Worm (Caenorhabditis elegans) whole organism, L1 larva: ENCODE results near the gene C29E4.10.

ENCODE experiments used
- alr-1 ChIP-seq: fragments of 200-800 bp; sonication (Bioruptor generic); optimal IDR thresholded peaks from 2 replicates; lab custom pipeline; 2018; ENCODE audit warnings: borderline replicate concordance, mild to moderate bottlenecking, missing genetic modification characterization, missing compliant biosample characterization
- ama-1 ChIP-seq: fragments of 150-350 bp; optimal IDR thresholded peaks from 2 replicates; lab custom pipeline; 2014
- ets-5 ChIP-seq: fragments of 200-800 bp; sonication (Bioruptor generic); IDR thresholded peaks from 2 replicates; pipeline ENCODE4 v1.3.6; 2022; ENCODE audit warnings: missing genetic modification characterization, missing compliant biosample characterization
- fkh-10 ChIP-seq: sonication (generic microtip); optimal IDR thresholded peaks from 2 replicates; lab custom pipeline; 2017; ENCODE audit warnings: missing biosample characterization, missing genetic modification reagents, missing genetic modification characterization
- hlh-17 ChIP-seq: fragments of 200-800 bp; sonication (Bioruptor generic); optimal IDR thresholded peaks from 2 replicates; lab custom pipeline; 2018; ENCODE audit warnings: missing genetic modification characterization, mild to moderate bottlenecking, missing compliant biosample characterization, moderate library complexity, borderline replicate concordance
- jun-1 ChIP-seq: fragments of 150-350 bp; optimal IDR thresholded peaks from 2 replicates; lab custom pipeline; 2014; ENCODE audit warnings: missing biosample characterization, missing genetic modification reagents, missing genetic modification characterization
- lir-3 ChIP-seq: sonication (generic microtip); optimal IDR thresholded peaks from 2 replicates; lab custom pipeline; 2016; ENCODE audit warnings: mild to moderate bottlenecking, missing genetic modification characterization, moderate library complexity, missing compliant biosample characterization; ENCODE audit not compliant: poor library complexity
- mdl-1 ChIP-seq, 2 experiments: fragments of 150-350 bp; optimal IDR thresholded peaks; 2 replicates each; lab custom pipeline; 2014 to 2017; ENCODE audit warnings: missing biosample characterization in 2 of 2, missing genetic modification characterization in 2 of 2, inconsistent platforms in 1 of 2
- nhr-12 ChIP-seq: sonication (generic microtip); optimal IDR thresholded peaks from 2 replicates; lab custom pipeline; 2017; ENCODE audit warnings: missing biosample characterization, missing genetic modification characterization
- swsn-7 ChIP-seq: sonication (generic microtip); optimal IDR thresholded peaks from 2 replicates; lab custom pipeline; 2016; ENCODE audit warnings: missing genetic modification characterization, missing compliant biosample characterization
- ztf-4 ChIP-seq: fragments of 150-350 bp; optimal IDR thresholded peaks from 2 replicates; lab custom pipeline; 2014; ENCODE audit warnings: missing biosample characterization, missing genetic modification characterization

DNA sequence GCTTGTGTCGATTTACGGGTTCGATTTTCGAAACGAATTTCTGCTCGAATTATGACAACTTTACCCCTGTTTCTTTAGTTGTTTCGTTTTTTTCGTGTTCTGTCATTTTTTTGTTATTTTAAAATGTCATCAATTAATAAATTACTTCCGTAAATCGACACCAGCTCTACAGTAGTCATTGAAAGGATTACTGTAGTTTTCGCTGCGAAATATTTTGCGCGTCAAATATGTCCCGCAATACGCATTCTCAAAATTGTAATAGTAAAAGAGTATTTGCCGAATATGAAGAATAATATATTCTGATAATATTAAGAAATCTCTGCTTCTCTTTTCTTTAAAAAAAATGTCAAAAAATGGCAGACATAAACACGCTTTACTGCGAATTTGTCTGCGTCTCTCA lies 44.4 kb upstream of the C29E4.10 start:
- TF ChIP-seq fkh-10 (no peak), nhr-12 (tag; lab: Kevin White, UChicago) (no peak), alr-1 (tag; lab: Kevin White, UChicago) (no peak), jun-1 (tag; lab: Kevin White, UChicago) (no peak), mdl-1 (tag; optimal IDR thresholded peaks at IDR 0.05; lab: Kevin White, UChicago) (no peak), ama-1 (no peak), lir-3 (tag; lab: Kevin White, UChicago) (no peak), ets-5 (GFP tag; lab: Robert Waterston, UW) (no peak), hlh-17 (GFP tag; lab: Kevin White, UChicago) (no peak), swsn-7 (no peak), ztf-4 (tag; lab: Kevin White, UChicago) (no peak)
